Fruit fly (Drosophila melanogaster): ENCODE data around the gene Ctr9.

- TF ChIP-seq CG8478 (optimal IDR thresholded peaks at IDR 0.05) = no peak
- TF ChIP-seq CTCF (optimal IDR thresholded peaks at IDR 0.05) = no peak
Observed at dm6 chr3L:1279685-1280084, 27.3 kb upstream of the Ctr9 start.
